Worm (Caenorhabditis elegans): Measurements from ENCODE around the gene sphk-1.

The sphk-1 gene

ce11 chrII:8747246-8747938 is 45.9 kb upstream of the sphk-1 start (continued):
- TF ChIP-seq zim-3 (tag; optimal IDR thresholded peaks at IDR 0.05) (no peak), die-1 (tag; optimal IDR thresholded peaks at IDR 0.05) (peak; percentile 40), lin-40 (tag; optimal IDR thresholded peaks at IDR 0.05) (peak; percentile 68), K12H6.12 (tag; optimal IDR thresholded peaks at IDR 0.05) (peak; percentile 75), B0019.2 (GFP tag; conservative IDR thresholded peaks at IDR 0.05) (no peak), cebp-1 (GFP tag; IDR thresholded peaks at IDR 0.05) (peak; percentile 51; the same call in 1 of the 2 replicates), cebp-1 (tag; optimal IDR thresholded peaks at IDR 0.05) (peak; percentile 86), snpc-3.4 (tag; optimal IDR thresholded peaks at IDR 0.05) (no peak), pbrm-1 (GFP tag; IDR thresholded peaks at IDR 0.05) (peak; percentile 66; the same call in 1 of the 2 replicates), F39B2.1 (GFP tag; IDR thresholded peaks at IDR 0.05) (no peak), F52B5.7 (tag; optimal IDR thresholded peaks at IDR 0.05) (peak; percentile 85), ztf-26 (tag; optimal IDR thresholded peaks at IDR 0.05) (no peak), tlf-1 (GFP tag; optimal IDR thresholded peaks at IDR 0.05) (peak; percentile 90), pha-4 (tag; optimal IDR thresholded peaks at IDR 0.05) (no peak), B0035.1 (tag; optimal IDR thresholded peaks at IDR 0.05) (peak; percentile 62), Y79H2A.3 (GFP tag; conservative IDR thresholded peaks at IDR 0.05) (no peak; the same call in 1 of the 2 replicates), D2030.7 (GFP tag; IDR thresholded peaks at IDR 0.05) (no peak), ceh-27 (GFP tag; optimal IDR thresholded peaks at IDR 0.05) (no peak), athp-1 (tag; optimal IDR thresholded peaks at IDR 0.05) (no peak), ceh-91 (GFP tag; IDR thresholded peaks at IDR 0.05) (no peak), egl-18 (GFP tag; IDR thresholded peaks at IDR 0.05) (no peak), gei-17 (GFP tag; optimal IDR thresholded peaks at IDR 0.05) (no peak), attf-3 (GFP tag; conservative IDR thresholded peaks at IDR 0.05) (no peak), rec-8 (tag; optimal IDR thresholded peaks at IDR 0.05) (no peak), hlh-26 (GFP tag; conservative IDR thresholded peaks at IDR 0.05) (0 out of 2 replicates have a peak, but pooled peaks have one; percentile 18), aptf-3 (GFP tag; IDR thresholded peaks at IDR 0.05) (peak; percentile 63), nhr-27 (tag; optimal IDR thresholded peaks at IDR 0.05) (peak; percentile 54), lin-26 (GFP tag; IDR thresholded peaks at IDR 0.05) (peak; percentile 88), B0336.3 (GFP tag; IDR thresholded peaks at IDR 0.05) (peak; percentile 88), hlh-12 (tag; optimal IDR thresholded peaks at IDR 0.05) (no peak), hmg-1.2 (GFP tag; IDR thresholded peaks at IDR 0.05) (peak; percentile 4; the same call in 1 of the 2 replicates), mes-4 (tag; optimal IDR thresholded peaks at IDR 0.05) (no peak), rpc-1 (optimal IDR thresholded peaks at IDR 0.05) (no peak), rpc-1 (tag; optimal IDR thresholded peaks at IDR 0.05) (no peak), attf-6 (GFP tag; IDR thresholded peaks at IDR 0.05) (no peak), akir-1 (GFP tag; optimal IDR thresholded peaks at IDR 0.05) (peak; percentile 19), Y53F4B.3 (GFP tag; IDR thresholded peaks at IDR 0.05) (0 out of 2 replicates have a peak, but pooled peaks have one; percentile 25), nhr-120 (GFP tag; IDR thresholded peaks at IDR 0.05) (no peak), F57A8.1 (GFP tag; optimal IDR thresholded peaks at IDR 0.05) (no peak), xnd-1 (tag; optimal IDR thresholded peaks at IDR 0.05) (no peak), sea-2 (GFP tag; IDR thresholded peaks at IDR 0.05) (no peak), cebp-2 (GFP tag; IDR thresholded peaks at IDR 0.05) (0 out of 2 replicates have a peak, but pooled peaks have one; percentile 23), C06A6.2 (GFP tag; conservative IDR thresholded peaks at IDR 0.05) (peak; percentile 50), hmg-20 (GFP tag; IDR thresholded peaks at IDR 0.05) (peak; percentile 36; the same call in 1 of the 2 replicates), mxl-1 (tag; optimal IDR thresholded peaks at IDR 0.05) (peak; percentile 63), nfya-2 (GFP tag; IDR thresholded peaks at IDR 0.05) (no peak), tbx-9 (tag; optimal IDR thresholded peaks at IDR 0.05; ENCODE audit: borderline replicate concordance) (no peak), hrde-1 (tag; optimal IDR thresholded peaks at IDR 0.05; ENCODE audit: borderline replicate concordance) (no peak)
